Worm (Caenorhabditis elegans) whole organism, L3 larva: ENCODE measurements around the gene F21C10.6.

Experiments
- ceh-82 ChIP-seq: fragments of 150-350 bp; optimal IDR thresholded peaks from 2 replicates; lab custom pipeline; 2014; ENCODE audit warnings: missing biosample characterization, missing genetic modification characterization
- fos-1 ChIP-seq: fragments of 150-350 bp; optimal IDR thresholded peaks from 2 replicates; lab custom pipeline; 2014; ENCODE audit warnings: missing biosample characterization, missing genetic modification characterization
- jun-1 ChIP-seq: fragments of 150-350 bp; optimal IDR thresholded peaks from 2 replicates; lab custom pipeline; 2014; ENCODE audit warnings: missing biosample characterization, missing genetic modification reagents, missing genetic modification characterization
- nhr-77 ChIP-seq: fragments of 150-350 bp; optimal IDR thresholded peaks from 2 replicates; lab custom pipeline; 2014; ENCODE audit warnings: missing biosample characterization, missing genetic modification characterization
- pqm-1 ChIP-seq: fragments of 150-350 bp; optimal IDR thresholded peaks from 2 replicates; lab custom pipeline; 2017; ENCODE audit warnings: missing biosample characterization, missing genetic modification characterization, inconsistent platforms
- snpc-4 ChIP-seq: fragments of 150-350 bp; optimal IDR thresholded peaks from 2 replicates; lab custom pipeline; 2014; ENCODE audit warnings: missing biosample characterization, missing genetic modification characterization
- tbx-2 ChIP-seq: sonication (generic microtip); optimal IDR thresholded peaks from 2 replicates; lab custom pipeline; 2016; ENCODE audit warnings: mild to moderate bottlenecking, missing genetic modification characterization, missing compliant biosample characterization
- unc-62 ChIP-seq: fragments of 150-350 bp; sonication (generic microtip); optimal IDR thresholded peaks from 4 replicates; lab custom pipeline; 2014; ENCODE audit warnings: missing biosample characterization, missing genetic modification reagents, missing genetic modification characterization
- ztf-4 ChIP-seq: fragments of 150-350 bp; optimal IDR thresholded peaks from 2 replicates; lab custom pipeline; 2014; ENCODE audit warnings: missing biosample characterization, missing genetic modification characterization

DNA sequence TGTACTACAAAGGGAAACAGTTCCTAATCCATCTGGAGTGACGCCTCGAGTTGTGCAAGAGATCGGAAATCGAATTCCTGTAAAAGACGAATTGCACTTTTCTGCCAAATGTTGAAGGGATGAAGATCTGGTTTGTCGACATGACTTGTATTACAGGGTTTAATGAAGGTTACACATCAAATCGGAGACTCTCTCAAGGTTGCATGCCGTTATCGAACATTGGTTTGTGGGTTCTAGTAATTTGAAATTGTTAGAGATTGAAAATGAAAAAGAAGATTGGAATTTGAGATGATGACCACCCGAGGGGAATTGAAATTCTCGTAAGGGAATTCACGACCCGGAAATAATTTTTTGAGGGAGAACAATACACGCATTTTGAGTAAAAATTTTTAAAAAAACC lies 42.0 kb downstream of the F21C10.6 start:
- TF ChIP-seq fos-1 (tag; lab: Kevin White, UChicago), result no peak
- no peak for TF ChIP-seq nhr-77 (tag; lab: Kevin White, UChicago)
- no peak for TF ChIP-seq snpc-4
- no peak for TF ChIP-seq unc-62 (GFP tag; lab: Kevin White, UChicago)
- TF ChIP-seq pqm-1, result no peak
- no peak for TF ChIP-seq ceh-82
- TF ChIP-seq ztf-4 (tag; lab: Kevin White, UChicago), result no peak
- TF ChIP-seq jun-1 (tag; lab: Kevin White, UChicago), result no peak
- TF ChIP-seq tbx-2 (tag; lab: Kevin White, UChicago), result no peak
